Fruit fly (Drosophila melanogaster): ENCODE results near the gene CG12111.

Gene CG12111

dm6 chrX:8569639-8570038 is 1.1 kb downstream of the CG12111 start:
- TF ChIP-seq CG13204 (GFP tag; optimal IDR thresholded peaks at IDR 0.05): no peak
- no peak for TF ChIP-seq CG9948 (tag; optimal IDR thresholded peaks at IDR 0.05)
- no peak for TF ChIP-seq CG34367 (tag; optimal IDR thresholded peaks at IDR 0.05)

dm6 chrX:8569038-8569437 is 1.7 kb downstream of the CG12111 start:
- no peak for TF ChIP-seq Ets98B (GFP tag; IDR thresholded peaks at IDR 0.05)
- no peak for TF ChIP-seq CG32121 (GFP tag; IDR thresholded peaks at IDR 0.05)
- TF ChIP-seq EcR (GFP tag; optimal IDR thresholded peaks at IDR 0.05): peak; percentile 13
- TF ChIP-seq Snoo (tag; optimal IDR thresholded peaks at IDR 0.05): no peak
- no peak for TF ChIP-seq Pif1A (GFP tag; optimal IDR thresholded peaks at IDR 0.05)
- no peak for TF ChIP-seq CG17806 (tag; optimal IDR thresholded peaks at IDR 0.05)
- no peak for TF ChIP-seq CG10348 (GFP tag; IDR thresholded peaks at IDR 0.05)
- TF ChIP-seq CG12605 (GFP tag; IDR thresholded peaks at IDR 0.05): no peak

- TF ChIP-seq CG4496 (GFP tag; IDR thresholded peaks at IDR 0.05): peak; percentile 64; the same call in 2 of the 3 replicates
- TF ChIP-seq CG34367 (tag; optimal IDR thresholded peaks at IDR 0.05): no peak
- peak; percentile 32 for TF ChIP-seq Pif1B (GFP tag; optimal IDR thresholded peaks at IDR 0.05)
- peak; percentile 41; the same call in 2 of the 3 replicates for TF ChIP-seq fd96Ca (GFP tag; IDR thresholded peaks at IDR 0.05)
- peak; percentile 27 for TF ChIP-seq Snoo (tag; optimal IDR thresholded peaks at IDR 0.05)
- TF ChIP-seq Ets98B (GFP tag; IDR thresholded peaks at IDR 0.05): peak; percentile 57; the same call in 1 of the 2 replicates
- TF ChIP-seq CG32121 (GFP tag; IDR thresholded peaks at IDR 0.05): peak; percentile 65
- TF ChIP-seq D1 (tag; optimal IDR thresholded peaks at IDR 0.05): no peak
- TF ChIP-seq CG17806 (tag; optimal IDR thresholded peaks at IDR 0.05): no peak
- peak; percentile 33 for TF ChIP-seq CG8159 (tag; optimal IDR thresholded peaks at IDR 0.05)
- TF ChIP-seq CG12605 (GFP tag; IDR thresholded peaks at IDR 0.05): peak; percentile 67; the same call in 1 of the 2 replicates
Observed at dm6 chrX:8561404-8562397, 9.0 kb downstream of the CG12111 start.

dm6 chrX:8560087-8560999 is 10.4 kb downstream of the CG12111 start, which contains the start of the genes CG12112 and Trf4-1:
Gene CG12112 (minus strand): TSS chrX:8560192.
Gene Trf4-1 (plus strand): TSS chrX:8560322.
- TF ChIP-seq gl (tag; optimal IDR thresholded peaks at IDR 0.05) (no peak), CG17806 (tag; optimal IDR thresholded peaks at IDR 0.05) (no peak), CG8301 (tag; optimal IDR thresholded peaks at IDR 0.05) (no peak), CG8159 (tag; optimal IDR thresholded peaks at IDR 0.05) (peak; percentile 18), CG32121 (GFP tag; IDR thresholded peaks at IDR 0.05) (no peak), Pif1B (GFP tag; optimal IDR thresholded peaks at IDR 0.05) (peak; percentile 37), CG34367 (tag; optimal IDR thresholded peaks at IDR 0.05) (no peak), rn (GFP tag; IDR thresholded peaks at IDR 0.05) (no peak)

dm6 chrX:8558762-8559172 is 12.0 kb downstream of the CG12111 start, which contains the start of gene IntS4:
Gene IntS4 (minus strand): TSS chrX:8558781.
- TF ChIP-seq CG17806 (tag; optimal IDR thresholded peaks at IDR 0.05) (peak; percentile 29), Ets98B (GFP tag; IDR thresholded peaks at IDR 0.05) (peak; percentile 60), CG15710 (tag; optimal IDR thresholded peaks at IDR 0.05) (peak; percentile 59), EcR (GFP tag; optimal IDR thresholded peaks at IDR 0.05) (peak; percentile 73), fd96Ca (GFP tag; IDR thresholded peaks at IDR 0.05) (no peak; the same call in 1 of the 3 replicates), CG13204 (GFP tag; optimal IDR thresholded peaks at IDR 0.05) (no peak), Pif1B (GFP tag; optimal IDR thresholded peaks at IDR 0.05) (peak; percentile 50), CG9948 (tag; optimal IDR thresholded peaks at IDR 0.05) (peak; percentile 19)

DNA sequence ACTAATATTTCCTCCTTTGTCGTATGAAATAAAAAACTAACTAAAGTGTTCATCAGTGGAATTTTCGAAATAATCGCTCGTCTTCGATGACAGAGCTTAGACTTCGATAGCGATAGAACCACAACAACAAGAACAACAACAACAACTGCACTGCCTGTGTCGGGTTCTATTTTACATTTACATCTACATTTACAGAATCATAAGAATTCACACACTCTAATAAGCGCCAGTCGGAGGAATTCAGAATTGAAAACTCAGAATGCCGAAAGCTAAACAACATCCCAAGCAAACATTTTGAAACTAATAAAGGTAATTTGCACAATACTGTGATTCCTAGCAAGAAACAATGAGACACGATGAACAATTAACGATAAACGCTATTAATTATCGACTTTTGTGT is 16.4 kb downstream of the CG12111 start:
- TF ChIP-seq EcR (GFP tag; optimal IDR thresholded peaks at IDR 0.05): no peak
- TF ChIP-seq CG10348 (GFP tag; IDR thresholded peaks at IDR 0.05): no peak
- no peak for TF ChIP-seq CG12605 (GFP tag; IDR thresholded peaks at IDR 0.05)
- no peak for TF ChIP-seq CG8159 (tag; optimal IDR thresholded peaks at IDR 0.05)
- TF ChIP-seq CG34367 (tag; optimal IDR thresholded peaks at IDR 0.05): no peak
- no peak for TF ChIP-seq CG13204 (GFP tag; optimal IDR thresholded peaks at IDR 0.05)
- no peak for TF ChIP-seq Pif1A (GFP tag; optimal IDR thresholded peaks at IDR 0.05)
- no peak for TF ChIP-seq Ets98B (GFP tag; IDR thresholded peaks at IDR 0.05)
